Fruit fly (Drosophila melanogaster) whole organism, embryonic: Measurements from ENCODE around the gene CG46463.

ENCODE experiments used
- Ada2b ChIP-seq: fragments of 200-800 bp; sonication (Bioruptor generic); IDR thresholded peaks from 2 replicates; pipeline ENCODE4 v1.3.6; 2022; ENCODE audit warnings: missing biosample characterization, missing genetic modification characterization
- BEAF-32 ChIP-seq: fragments of 200-800 bp; sonication (Bioruptor generic); optimal IDR thresholded peaks from 3 replicates; lab custom pipeline; 2017; ENCODE audit warnings: missing biosample characterization, missing genetic modification characterization, mild to moderate bottlenecking, moderate library complexity, missing genetic modification reagents
- Bgb ChIP-seq: fragments of 200-800 bp; sonication (Bioruptor generic); IDR thresholded peaks from 2 replicates; pipeline ENCODE4 v1.3.6; 2022; ENCODE audit warnings: missing biosample characterization, missing genetic modification characterization; ENCODE audit not compliant: partially characterized antibody
- Bteb2 ChIP-seq: fragments of 200-800 bp; sonication (Bioruptor generic); optimal IDR thresholded peaks from 2 replicates; lab custom pipeline; 2016; ENCODE audit warnings: missing biosample characterization, missing genetic modification characterization
- CG12391 ChIP-seq: fragments of 200-800 bp; sonication (Bioruptor generic); optimal IDR thresholded peaks from 3 replicates; lab custom pipeline; 2018; ENCODE audit warnings: missing biosample characterization, mild to moderate bottlenecking, missing genetic modification characterization, moderate library complexity
- CG15601 ChIP-seq: fragments of 200-800 bp; sonication (Bioruptor generic); optimal IDR thresholded peaks from 3 replicates; lab custom pipeline; 2019; ENCODE audit warnings: missing biosample characterization, mild to moderate bottlenecking, missing genetic modification characterization, moderate library complexity
- CG17912 ChIP-seq: fragments of 200-800 bp; sonication (Bioruptor generic); optimal IDR thresholded peaks from 2 replicates; lab custom pipeline; 2018; ENCODE audit warnings: missing biosample characterization, mild to moderate bottlenecking, missing genetic modification characterization
- CG2116 ChIP-seq: fragments of 200-800 bp; sonication (Bioruptor generic); optimal IDR thresholded peaks from 3 replicates; lab custom pipeline; 2018; ENCODE audit warnings: missing biosample characterization, mild to moderate bottlenecking, missing genetic modification characterization
- CG2120 ChIP-seq: fragments of 200-800 bp; sonication (Bioruptor generic); optimal IDR thresholded peaks from 3 replicates; lab custom pipeline; 2016; ENCODE audit warnings: missing biosample characterization, missing genetic modification characterization
- CG34376 ChIP-seq: fragments of 200-800 bp; sonication (Bioruptor generic); optimal IDR thresholded peaks from 2 replicates; lab custom pipeline; 2018; ENCODE audit warnings: missing biosample characterization, mild to moderate bottlenecking, missing genetic modification characterization
- CG6854 ChIP-seq: fragments of 200-800 bp; sonication (Bioruptor generic); optimal IDR thresholded peaks from 3 replicates; lab custom pipeline; 2017; ENCODE audit warnings: missing biosample characterization, mild to moderate bottlenecking, missing genetic modification characterization
- CG8281 ChIP-seq: fragments of 200-800 bp; sonication (Bioruptor generic); optimal IDR thresholded peaks from 2 replicates; lab custom pipeline; 2018; ENCODE audit warnings: missing biosample characterization, mild to moderate bottlenecking, missing genetic modification characterization, moderate library complexity
- CG8944 ChIP-seq: fragments of 200-800 bp; sonication (Bioruptor generic); optimal IDR thresholded peaks from 3 replicates; lab custom pipeline; 2016; ENCODE audit warnings: missing biosample characterization, missing genetic modification characterization
- CG9932 ChIP-seq: fragments of 200-800 bp; sonication (Bioruptor generic); IDR thresholded peaks from 2 replicates; pipeline ENCODE4 v1.3.6; 2022; ENCODE audit warnings: missing biosample characterization, missing genetic modification characterization
- Chrac-16 ChIP-seq: fragments of 200-800 bp; sonication (Bioruptor generic); optimal IDR thresholded peaks from 3 replicates; lab custom pipeline; 2016; ENCODE audit warnings: missing biosample characterization, missing genetic modification characterization
- CkIIα-i1 ChIP-seq: fragments of 200-800 bp; sonication (Bioruptor generic); IDR thresholded peaks from 2 replicates; pipeline ENCODE4 v1.3.6; 2022; ENCODE audit warnings: missing biosample characterization, missing genetic modification characterization
- CoRest ChIP-seq: fragments of 200-800 bp; sonication (Bioruptor generic); optimal IDR thresholded peaks from 3 replicates; lab custom pipeline; 2018; ENCODE audit warnings: missing biosample characterization, mild to moderate bottlenecking, missing genetic modification characterization, moderate library complexity
- Dad ChIP-seq: fragments of 200-800 bp; sonication (Bioruptor generic); optimal IDR thresholded peaks from 3 replicates; lab custom pipeline; 2016; ENCODE audit warnings: missing biosample characterization, missing genetic modification characterization
- Dfd ChIP-seq, 2 experiments: fragments of >200 bp; optimal IDR thresholded peaks; 2 replicates each; lab custom pipeline; 2017; ENCODE audit warnings: missing biosample characterization in 2 of 2, missing genetic modification characterization in 2 of 2
- H2.0 ChIP-seq: fragments of 200-800 bp; sonication (Bioruptor generic); IDR thresholded peaks from 2 replicates; pipeline ENCODE4 v1.3.6; 2022; ENCODE audit warnings: missing biosample characterization, missing genetic modification characterization
- HmgD ChIP-seq: fragments of 200-800 bp; sonication (Bioruptor generic); optimal IDR thresholded peaks from 3 replicates; lab custom pipeline; 2016; ENCODE audit warnings: missing biosample characterization, missing genetic modification characterization
- Hr3 ChIP-seq: fragments of 200-800 bp; sonication (Bioruptor generic); optimal IDR thresholded peaks from 3 replicates; lab custom pipeline; 2016; ENCODE audit warnings: missing biosample characterization, missing genetic modification characterization
- Jarid2 ChIP-seq: fragments of 200-800 bp; sonication (Bioruptor generic); optimal IDR thresholded peaks from 3 replicates; lab custom pipeline; 2017; ENCODE audit warnings: mild to moderate bottlenecking, missing biosample characterization, missing genetic modification reagents, missing genetic modification characterization
- Nf-YA ChIP-seq: fragments of 200-800 bp; sonication (Bioruptor generic); IDR thresholded peaks from 2 replicates; pipeline ENCODE4 v1.3.6; 2022; ENCODE audit warnings: missing biosample characterization, missing genetic modification characterization
- Oaz ChIP-seq: fragments of 200-800 bp; sonication (Bioruptor generic); IDR thresholded peaks from 2 replicates; pipeline ENCODE4 v1.3.6; 2022; ENCODE audit warnings: missing biosample characterization, missing genetic modification characterization
- Opbp ChIP-seq: fragments of 200-800 bp; sonication (Bioruptor generic); IDR thresholded peaks from 3 replicates; pipeline ENCODE4 v1.3.6; 2022; ENCODE audit warnings: missing biosample characterization, missing genetic modification characterization; ENCODE audit not compliant: partially characterized antibody
- Rfx ChIP-seq: fragments of 200-800 bp; sonication (Bioruptor generic); IDR thresholded peaks from 2 replicates; pipeline ENCODE4 v1.3.6; 2022; ENCODE audit warnings: missing biosample characterization, missing genetic modification characterization
- Side ChIP-seq: fragments of 200-800 bp; sonication (Bioruptor generic); optimal IDR thresholded peaks from 2 replicates; lab custom pipeline; 2016; ENCODE audit warnings: missing biosample characterization, missing genetic modification characterization
- al ChIP-seq: fragments of 200-800 bp; sonication (Bioruptor generic); IDR thresholded peaks from 2 replicates; pipeline ENCODE4 v1.3.6; 2022; ENCODE audit warnings: missing biosample characterization, missing genetic modification characterization
- ato ChIP-seq: fragments of 200-800 bp; sonication (Bioruptor generic); IDR thresholded peaks from 2 replicates; pipeline ENCODE4 v1.3.6; 2022; ENCODE audit warnings: missing biosample characterization, missing genetic modification characterization; ENCODE audit not compliant: partially characterized antibody
- bcd ChIP-seq: fragments of 200-800 bp; sonication (Bioruptor generic); optimal IDR thresholded peaks from 2 replicates; lab custom pipeline; 2017; ENCODE audit warnings: missing biosample characterization, mild to moderate bottlenecking, missing genetic modification characterization
- bigmax ChIP-seq: fragments of 200-800 bp; sonication (Bioruptor generic); optimal IDR thresholded peaks from 2 replicates; lab custom pipeline; 2018; ENCODE audit warnings: missing biosample characterization, mild to moderate bottlenecking, missing genetic modification characterization
- bsh ChIP-seq, 2 experiments: fragments of 200-800 bp; sonication (Bioruptor generic); optimal IDR thresholded peaks; 2 replicates each; lab custom pipeline; 2017 to 2018; ENCODE audit warnings: mild to moderate bottlenecking in 2 of 2, missing biosample characterization in 2 of 2, missing genetic modification characterization in 2 of 2, moderate library complexity in 1 of 2
- btn ChIP-seq: fragments of 200-800 bp; sonication (Bioruptor generic); optimal IDR thresholded peaks from 2 replicates; lab custom pipeline; 2016; ENCODE audit warnings: missing biosample characterization, missing genetic modification characterization
- cg ChIP-seq: fragments of 200-800 bp; sonication (Bioruptor generic); optimal IDR thresholded peaks from 3 replicates; lab custom pipeline; 2019; ENCODE audit warnings: missing biosample characterization, mild to moderate bottlenecking, missing genetic modification characterization, moderate library complexity
- dmrt11E ChIP-seq: fragments of 200-800 bp; sonication (Bioruptor generic); optimal IDR thresholded peaks from 3 replicates; lab custom pipeline; 2018; ENCODE audit warnings: missing biosample characterization, mild to moderate bottlenecking, missing genetic modification characterization, moderate library complexity
- eyg ChIP-seq: fragments of 200-800 bp; sonication (Bioruptor generic); optimal IDR thresholded peaks from 3 replicates; lab custom pipeline; 2016; ENCODE audit warnings: missing biosample characterization, missing genetic modification characterization
- fu2 ChIP-seq: fragments of 200-800 bp; sonication (Bioruptor generic); optimal IDR thresholded peaks from 2 replicates; lab custom pipeline; 2016; ENCODE audit warnings: missing biosample characterization, missing genetic modification characterization
- gcm2 ChIP-seq: fragments of 200-800 bp; sonication (Bioruptor generic); optimal IDR thresholded peaks from 2 replicates; lab custom pipeline; 2016; ENCODE audit warnings: missing biosample characterization, missing genetic modification characterization
- hb ChIP-seq: fragments of 200-800 bp; sonication (Bioruptor generic); IDR thresholded peaks from 3 replicates; pipeline ENCODE4 v1.3.6; 2022; ENCODE audit warnings: missing biosample characterization, missing genetic modification characterization; ENCODE audit not compliant: partially characterized antibody
- hbn ChIP-seq: fragments of 200-800 bp; sonication (Bioruptor generic); IDR thresholded peaks from 2 replicates; pipeline ENCODE4 v1.3.6; 2022; ENCODE audit warnings: missing biosample characterization, missing genetic modification characterization; ENCODE audit not compliant: partially characterized antibody
- her ChIP-seq: fragments of 200-800 bp; sonication (Bioruptor generic); optimal IDR thresholded peaks from 2 replicates; lab custom pipeline; 2016; ENCODE audit warnings: missing biosample characterization, missing genetic modification characterization
- jing ChIP-seq: fragments of 200-800 bp; sonication (Bioruptor generic); optimal IDR thresholded peaks from 2 replicates; lab custom pipeline; 2018; ENCODE audit warnings: missing biosample characterization, mild to moderate bottlenecking, missing genetic modification characterization
- jumu ChIP-seq: fragments of 200-800 bp; sonication (Bioruptor generic); optimal IDR thresholded peaks from 3 replicates; lab custom pipeline; 2016; ENCODE audit warnings: missing biosample characterization, missing genetic modification characterization
- lola ChIP-seq, 3 experiments: fragments of >200 bp in 2 of 3; fragments of 200-800 bp in 1 of 3; sonication (Bioruptor generic) in 1 of 3; optimal IDR thresholded peaks; 2 replicates each; lab custom pipeline; 2017 to 2019; ENCODE audit warnings: missing biosample characterization in 3 of 3, missing genetic modification characterization in 3 of 3, mild to moderate bottlenecking in 1 of 3, moderate library complexity in 1 of 3
- phol ChIP-seq: fragments of 200-800 bp; sonication (Bioruptor generic); optimal IDR thresholded peaks from 3 replicates; lab custom pipeline; 2018; ENCODE audit warnings: missing biosample characterization, mild to moderate bottlenecking, missing genetic modification characterization, moderate library complexity
- sd ChIP-seq: fragments of 200-800 bp; sonication (Bioruptor generic); optimal IDR thresholded peaks from 3 replicates; lab custom pipeline; 2018; ENCODE audit warnings: missing biosample characterization, mild to moderate bottlenecking, missing genetic modification characterization, moderate library complexity
- sna ChIP-seq: fragments of 200-800 bp; sonication (Bioruptor generic); IDR thresholded peaks from 2 replicates; pipeline ENCODE4 v1.3.6; 2022; ENCODE audit warnings: missing biosample characterization, missing genetic modification characterization; ENCODE audit not compliant: partially characterized antibody
- twi ChIP-seq: fragments of 200-800 bp; optimal IDR thresholded peaks from 2 replicates; lab custom pipeline; 2019; ENCODE audit warnings: missing biosample characterization, mild to moderate bottlenecking, missing genetic modification characterization, moderate library complexity
- wdn ChIP-seq: fragments of 200-800 bp; sonication (Bioruptor generic); IDR thresholded peaks from 2 replicates; pipeline ENCODE4 v1.3.6; 2022; ENCODE audit warnings: missing biosample characterization, missing genetic modification characterization
- yki ChIP-seq: fragments of >200 bp; optimal IDR thresholded peaks from 3 replicates; lab custom pipeline; 2018

Gene CG46463

DNA sequence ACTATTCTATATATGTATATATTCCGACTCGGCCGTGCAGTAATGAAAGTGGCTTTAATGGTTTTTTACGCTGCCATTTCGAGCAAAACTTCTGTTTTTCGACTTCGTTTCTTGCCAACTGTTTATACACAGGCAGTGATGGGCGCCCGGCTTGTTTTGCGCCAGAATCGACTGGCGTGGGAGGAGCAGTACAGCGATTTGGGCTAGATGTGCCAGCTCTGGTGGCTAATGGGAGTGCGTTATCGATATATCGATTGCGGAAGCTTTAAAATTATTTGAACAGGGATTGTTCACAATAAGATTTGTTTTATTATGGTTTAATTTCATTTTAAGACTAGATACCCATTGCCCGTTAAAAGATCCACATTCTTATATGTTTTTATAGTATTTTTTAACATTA lies 10.1 kb downstream of the CG46463 start, which contains the start of gene CG14971 (continued):
- peak; percentile 80 for TF ChIP-seq ato (GFP tag; lab: Robert Waterston, UW)
- TF ChIP-seq Bgb, result peak; percentile 91
- peak; percentile 73 for TF ChIP-seq CG9932 (GFP tag; lab: Robert Waterston, UW)
- peak; percentile 31 for TF ChIP-seq Side
- no peak; the same call in 1 of the 2 replicates for TF ChIP-seq Ada2b
- no peak for TF ChIP-seq Jarid2 (GFP tag; lab: Kevin White, UChicago)
- TF ChIP-seq CG17912 (GFP tag; lab: Kevin White, UChicago), result peak; percentile 31
- no peak for TF ChIP-seq Dfd (GFP tag; optimal IDR thresholded peaks at IDR 0.05; lab: Kevin White, UChicago)
- TF ChIP-seq hb (GFP tag; lab: Robert Waterston, UW), result peak; percentile 80
- TF ChIP-seq CG8944 (GFP tag; lab: Kevin White, UChicago), result peak; percentile 45
- TF ChIP-seq wdn (GFP tag; lab: Robert Waterston, UW), result no peak
- peak in 1 of 2 experiments; percentile 8 for TF ChIP-seq bsh (GFP tag; optimal IDR thresholded peaks at IDR 0.05; lab: Kevin White, UChicago)
- TF ChIP-seq Rfx (GFP tag; lab: Robert Waterston, UW), result peak; percentile 73
- peak; percentile 16 for TF ChIP-seq dmrt11E (tag; lab: Kevin White, UChicago)
- no peak for TF ChIP-seq cg (GFP tag; lab: Kevin White, UChicago)
- no peak for TF ChIP-seq yki
- TF ChIP-seq Dad (GFP tag; lab: Kevin White, UChicago), result peak; percentile 37
- peak; percentile 46 for TF ChIP-seq CG12391
- no peak for TF ChIP-seq her (GFP tag; lab: Kevin White, UChicago)
- TF ChIP-seq Chrac-16 (GFP tag; lab: Kevin White, UChicago), result peak; percentile 4
- TF ChIP-seq CG2120, result peak; percentile 75
- TF ChIP-seq hbn (GFP tag; lab: Robert Waterston, UW), result peak; percentile 78
- peak; percentile 88 for TF ChIP-seq Opbp (GFP tag; lab: Robert Waterston, UW)
- TF ChIP-seq CG2116 (GFP tag; lab: Kevin White, UChicago), result peak; percentile 70
- TF ChIP-seq phol, result peak; percentile 31
- no peak for TF ChIP-seq CG8281 (tag; lab: Kevin White, UChicago)
- TF ChIP-seq gcm2 (GFP tag; lab: Kevin White, UChicago), result peak; percentile 41
- TF ChIP-seq sna (GFP tag; lab: Robert Waterston, UW), result peak; percentile 84
- no peak for TF ChIP-seq eyg (GFP tag; lab: Kevin White, UChicago)
- TF ChIP-seq jumu (GFP tag; lab: Kevin White, UChicago), result peak; percentile 47
- TF ChIP-seq al (GFP tag; lab: Robert Waterston, UW), result 0 out of 2 replicates have a peak, but pooled peaks have one; percentile 24
- peak; percentile 43 for TF ChIP-seq Bteb2 (GFP tag; lab: Kevin White, UChicago)
- 0 out of 2 replicates have a peak, but pooled peaks have one; percentile 36 for TF ChIP-seq H2.0 (GFP tag; lab: Robert Waterston, UW)
- TF ChIP-seq Hr3 (GFP tag; lab: Kevin White, UChicago), result peak; percentile 9
- no peak for TF ChIP-seq sd (tag; lab: Kevin White, UChicago)
- TF ChIP-seq CG15601, result peak; percentile 28
- TF ChIP-seq BEAF-32 (GFP tag; lab: Kevin White, UChicago), result peak; percentile 89
- TF ChIP-seq CkIIα-i1 (GFP tag; lab: Robert Waterston, UW), result no peak
- no peak for TF ChIP-seq twi (tag; lab: Kevin White, UChicago)
- no peak for TF ChIP-seq CG6854
- peak; percentile 57 for TF ChIP-seq CoRest (tag; lab: Kevin White, UChicago)
- TF ChIP-seq bigmax (GFP tag; lab: Kevin White, UChicago), result no peak
- TF ChIP-seq fu2 (GFP tag; lab: Kevin White, UChicago), result peak; percentile 38
- TF ChIP-seq bcd, result peak; percentile 9
- TF ChIP-seq CG34376 (GFP tag; lab: Kevin White, UChicago), result peak; percentile 33
- TF ChIP-seq Oaz, result no peak
- no peak for TF ChIP-seq lola (GFP tag; optimal IDR thresholded peaks at IDR 0.05; lab: Kevin White, UChicago)
- no peak for TF ChIP-seq jing (GFP tag; lab: Kevin White, UChicago)
- TF ChIP-seq HmgD (GFP tag; lab: Kevin White, UChicago), result peak; percentile 49
- no peak for TF ChIP-seq Nf-YA (GFP tag; lab: Robert Waterston, UW)
- no peak for TF ChIP-seq btn (GFP tag; lab: Kevin White, UChicago)
